Worm (Caenorhabditis elegans) whole organism, L4/young adult: Measurements from ENCODE around the gene smk-1.

Experiments
- W03F9.2 ChIP-seq: fragments of 150-350 bp; optimal IDR thresholded peaks from 2 replicates; lab custom pipeline; 2014; ENCODE audit warnings: missing biosample characterization, missing genetic modification characterization
- dao-5 ChIP-seq: sonication (generic microtip); optimal IDR thresholded peaks from 2 replicates; lab custom pipeline; 2016; ENCODE audit warnings: missing genotype, missing genetic modification characterization, moderate library complexity, missing compliant biosample characterization
- him-1 ChIP-seq: sonication (generic microtip); optimal IDR thresholded peaks from 2 replicates; lab custom pipeline; 2016; ENCODE audit warnings: missing genotype, missing genetic modification reagents, missing genetic modification characterization, missing compliant biosample characterization

DNA sequence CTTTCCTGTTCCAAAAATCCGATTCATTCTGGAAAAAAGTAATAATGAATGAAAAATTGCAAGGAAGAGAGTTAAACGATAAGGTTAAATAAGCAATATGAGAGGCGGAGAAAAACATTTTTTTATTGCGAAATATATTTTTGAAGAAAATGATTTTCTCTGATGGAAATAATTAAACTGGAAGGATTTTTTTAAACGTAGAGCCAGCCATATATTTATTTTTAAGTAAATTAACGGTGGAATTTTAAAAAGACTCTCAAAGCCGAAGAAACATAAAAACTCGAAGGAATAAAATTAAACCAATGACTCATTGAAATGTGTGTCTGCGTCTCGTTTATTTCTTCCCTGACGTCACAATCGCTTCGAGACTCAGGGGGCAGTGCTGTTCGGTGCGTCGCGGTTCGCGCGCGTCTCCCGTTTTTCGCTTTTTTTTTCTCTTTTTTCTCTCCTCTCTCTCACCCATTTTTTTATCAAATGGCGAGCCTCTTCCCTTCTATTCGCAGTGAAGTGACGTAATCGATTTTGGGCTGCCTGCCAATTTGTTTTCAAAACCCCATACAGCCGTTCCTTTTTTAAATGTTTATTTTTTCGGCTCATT is 1.4 kb upstream of the smk-1 start, which contains the start of gene vps-60:
- TF ChIP-seq W03F9.2 (tag; lab: Kevin White, UChicago) (peak; percentile 94), him-1 (tag; lab: Kevin White, UChicago) (peak; percentile 81), dao-5 (tag; lab: Kevin White, UChicago) (no peak)
